Worm (Caenorhabditis elegans): Measurements from ENCODE around the gene W01C8.5.

Gene W01C8.5

DNA sequence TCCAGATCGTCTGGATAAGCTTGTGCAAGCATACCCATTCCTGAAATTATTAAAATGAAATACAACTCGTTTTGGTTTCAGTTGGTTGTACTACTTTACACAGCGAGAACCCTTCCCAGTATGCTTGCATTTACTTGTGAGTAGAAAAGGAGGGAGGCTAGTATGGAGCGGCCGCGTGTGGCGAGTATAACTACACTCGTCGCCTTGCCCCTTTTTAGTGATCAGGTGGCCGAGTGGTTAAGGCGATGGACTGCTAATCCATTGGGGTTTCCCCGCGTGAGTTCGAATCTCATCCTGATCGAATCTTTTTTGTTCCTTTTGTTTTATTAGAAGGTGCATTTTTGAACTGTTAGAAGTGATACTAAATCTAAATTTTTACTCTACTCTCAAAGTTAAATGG lies 10.7 kb upstream of the W01C8.5 start (continued):
- TF ChIP-seq ceh-40 (GFP tag; IDR thresholded peaks at IDR 0.05) (peak; percentile 73; the same call in 1 of the 2 replicates), hlh-12 (tag; optimal IDR thresholded peaks at IDR 0.05) (no peak), Y53F4B.3 (GFP tag; IDR thresholded peaks at IDR 0.05) (peak; percentile 64; the same call in 1 of the 2 replicates), Y79H2A.3 (GFP tag; conservative IDR thresholded peaks at IDR 0.05) (peak; percentile 56; the same call in 1 of the 2 replicates), pha-4 (tag; optimal IDR thresholded peaks at IDR 0.05) (no peak), lin-40 (tag; optimal IDR thresholded peaks at IDR 0.05) (peak; percentile 61), ekl-4 (GFP tag; IDR thresholded peaks at IDR 0.05) (peak; percentile 69), nhr-179 (tag; optimal IDR thresholded peaks at IDR 0.05) (no peak), bed-1 (GFP tag; IDR thresholded peaks at IDR 0.05) (no peak), nfya-2 (GFP tag; IDR thresholded peaks at IDR 0.05) (no peak), efl-1 (GFP tag; optimal IDR thresholded peaks at IDR 0.05) (no peak), ztf-26 (tag; optimal IDR thresholded peaks at IDR 0.05) (peak; percentile 50), hlh-26 (GFP tag; conservative IDR thresholded peaks at IDR 0.05) (no peak), D2030.7 (GFP tag; IDR thresholded peaks at IDR 0.05) (peak; percentile 85), hmg-1.2 (GFP tag; IDR thresholded peaks at IDR 0.05) (peak; percentile 89)

DNA sequence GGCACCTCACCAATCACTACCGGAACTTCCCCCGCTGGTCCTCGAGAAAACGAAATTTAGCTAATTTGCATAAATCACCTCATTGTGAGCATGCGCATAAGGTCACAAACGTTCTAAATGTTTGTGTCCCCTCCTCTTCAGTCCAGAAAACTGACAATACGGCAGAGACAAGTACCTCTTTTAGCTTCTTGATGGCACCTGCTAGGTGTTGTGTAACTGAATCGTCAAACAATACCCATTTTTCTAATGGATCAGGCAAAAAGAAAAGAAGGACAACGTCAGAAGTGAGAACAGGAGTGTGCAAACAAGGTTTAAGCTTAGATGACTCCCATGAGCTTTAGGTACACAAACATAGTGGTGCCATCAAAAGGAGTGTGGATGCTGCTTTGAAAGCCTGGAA lies 2.4 kb upstream of the W01C8.5 start:
- TF ChIP-seq nhr-179 (tag; optimal IDR thresholded peaks at IDR 0.05) (no peak), ztf-18 (tag; optimal IDR thresholded peaks at IDR 0.05) (no peak), F37B4.10 (GFP tag; IDR thresholded peaks at IDR 0.05) (no peak), hlh-26 (GFP tag; conservative IDR thresholded peaks at IDR 0.05) (no peak), D2030.7 (GFP tag; IDR thresholded peaks at IDR 0.05) (no peak), somi-1 (GFP tag; optimal IDR thresholded peaks at IDR 0.05) (no peak), die-1 (tag; optimal IDR thresholded peaks at IDR 0.05) (no peak), egrh-3 (GFP tag; IDR thresholded peaks at IDR 0.05) (no peak), dpl-1 (GFP tag; optimal IDR thresholded peaks at IDR 0.05) (no peak), Y79H2A.3 (GFP tag; conservative IDR thresholded peaks at IDR 0.05) (no peak), K11D2.4 (GFP tag; IDR thresholded peaks at IDR 0.05) (no peak), F57A8.1 (GFP tag; optimal IDR thresholded peaks at IDR 0.05) (no peak), nhr-90 (tag; optimal IDR thresholded peaks at IDR 0.05) (no peak)

DNA sequence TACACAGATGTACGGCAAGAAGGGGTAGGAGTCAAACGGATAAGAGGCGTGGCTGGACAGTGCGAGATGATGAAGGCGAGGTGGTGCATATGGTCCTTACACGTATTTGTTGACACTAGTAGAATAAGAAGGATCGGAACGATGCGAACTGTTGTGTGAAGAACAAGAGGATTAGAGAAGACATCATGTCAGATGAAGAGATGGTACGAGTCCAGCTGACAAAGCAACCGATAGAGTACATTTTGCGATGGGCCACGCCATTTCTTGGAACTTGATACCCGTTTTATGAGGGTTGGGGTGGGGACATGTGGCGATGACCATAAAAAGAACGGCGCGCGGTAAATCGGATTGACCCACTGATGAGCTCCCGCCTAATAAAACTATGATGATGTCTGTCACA lies 1.3 kb upstream of the W01C8.5 start:
- TF ChIP-seq madf-10 (tag; optimal IDR thresholded peaks at IDR 0.05) (no peak), F23B12.7 (tag; optimal IDR thresholded peaks at IDR 0.05; ENCODE audit: insufficient read depth) (no peak), ceh-58 (GFP tag; IDR thresholded peaks at IDR 0.05) (no peak), B0261.1 (tag; optimal IDR thresholded peaks at IDR 0.05) (no peak), cebp-1 (GFP tag; IDR thresholded peaks at IDR 0.05) (no peak), cebp-1 (tag; optimal IDR thresholded peaks at IDR 0.05) (no peak), bed-2 (GFP tag; IDR thresholded peaks at IDR 0.05) (no peak), lin-40 (tag; optimal IDR thresholded peaks at IDR 0.05) (no peak), madf-6 (GFP tag; IDR thresholded peaks at IDR 0.05) (no peak), zim-3 (tag; optimal IDR thresholded peaks at IDR 0.05) (no peak), madf-3 (GFP tag; IDR thresholded peaks at IDR 0.05) (no peak), ztf-28 (GFP tag; IDR thresholded peaks at IDR 0.05) (no peak), sdz-38 (tag; optimal IDR thresholded peaks at IDR 0.05) (no peak), ztf-18 (tag; optimal IDR thresholded peaks at IDR 0.05) (no peak), pha-4 (tag; optimal IDR thresholded peaks at IDR 0.05) (no peak)

DNA sequence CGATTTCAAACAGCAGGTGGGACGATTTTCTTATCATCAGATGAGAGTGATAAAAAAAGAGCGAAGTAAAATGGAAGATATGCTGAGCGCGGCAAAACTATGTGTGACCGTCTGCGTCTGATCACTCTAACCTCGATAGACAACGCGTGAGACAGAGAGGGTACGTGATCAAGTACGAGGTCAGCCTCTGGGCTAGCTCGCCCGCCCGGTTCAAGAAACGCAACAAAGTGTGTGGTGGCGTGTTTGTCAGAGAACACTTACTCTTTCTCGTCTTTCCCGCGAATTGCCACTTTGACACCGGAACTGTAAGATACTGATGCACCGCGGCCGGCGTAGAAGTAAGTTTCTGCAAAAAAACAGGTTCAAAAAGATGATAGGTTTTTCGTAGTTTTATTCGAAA lies 911 bp downstream of the W01C8.5 start:
- peak; percentile 43 for TF ChIP-seq atf-7 (tag; optimal IDR thresholded peaks at IDR 0.05)
- TF ChIP-seq C06A6.2 (GFP tag; conservative IDR thresholded peaks at IDR 0.05), result 0 out of 2 replicates have a peak, but pooled peaks have one; percentile 38
- TF ChIP-seq mcd-1 (GFP tag; IDR thresholded peaks at IDR 0.05), result 0 out of 2 replicates have a peak, but pooled peaks have one; percentile 32
- TF ChIP-seq hmg-1.2 (GFP tag; IDR thresholded peaks at IDR 0.05), result peak; percentile 22; the same call in 1 of the 2 replicates
- TF ChIP-seq hlh-26 (GFP tag; conservative IDR thresholded peaks at IDR 0.05), result no peak
- TF ChIP-seq ceh-100 (GFP tag; IDR thresholded peaks at IDR 0.05), result no peak
- TF ChIP-seq ets-4 (GFP tag; optimal IDR thresholded peaks at IDR 0.05), result peak; percentile 75
- TF ChIP-seq pbrm-1 (GFP tag; IDR thresholded peaks at IDR 0.05), result 0 out of 2 replicates have a peak, but pooled peaks have one; percentile 14
- peak; percentile 19 for TF ChIP-seq ZK185.1 (tag; optimal IDR thresholded peaks at IDR 0.05; ENCODE audit: poor library complexity, severe bottlenecking)
- peak; percentile 49 for TF ChIP-seq K11D2.4 (GFP tag; IDR thresholded peaks at IDR 0.05)
- TF ChIP-seq cebp-1 (GFP tag; IDR thresholded peaks at IDR 0.05), result 0 out of 2 replicates have a peak, but pooled peaks have one; percentile 21
- TF ChIP-seq cebp-1 (tag; optimal IDR thresholded peaks at IDR 0.05), result no peak
- peak; percentile 72 for TF ChIP-seq dox-1 (GFP tag; IDR thresholded peaks at IDR 0.05)
- TF ChIP-seq tbp1 (GFP tag; optimal IDR thresholded peaks at IDR 0.05), result peak; percentile 23
- TF ChIP-seq attf-6 (GFP tag; IDR thresholded peaks at IDR 0.05), result no peak
